Worm (Caenorhabditis elegans): ENCODE data around the gene F37C4.4.

DNA sequence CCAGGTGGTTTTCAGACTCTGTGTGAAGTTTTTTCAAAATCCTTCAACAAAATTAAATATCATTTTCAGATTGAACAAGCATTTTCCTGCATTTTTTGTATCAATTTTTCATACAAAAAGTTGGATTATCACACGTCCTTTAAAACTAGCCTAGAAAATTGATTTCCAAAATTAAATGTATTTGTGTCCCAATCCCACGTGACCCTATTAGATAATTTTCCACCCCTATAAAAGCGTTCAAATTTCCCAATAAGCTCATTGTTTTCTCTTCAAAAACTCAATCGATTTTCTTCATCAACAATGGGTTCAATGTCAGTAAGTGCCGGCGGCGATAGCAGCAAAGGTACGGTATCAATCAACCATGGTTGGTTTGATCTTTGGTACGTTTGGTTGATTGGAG, 47.4 kb downstream of the F37C4.4 start, which contains the start of gene F56D6.19:
- TF ChIP-seq daf-16 (GFP tag; optimal IDR thresholded peaks at IDR 0.05) (no peak), daf-16 (tag; optimal IDR thresholded peaks at IDR 0.05) (no peak), lsy-2 (tag; optimal IDR thresholded peaks at IDR 0.05) (no peak), dmd-6 (GFP tag; IDR thresholded peaks at IDR 0.05) (no peak)

All from whole organism, L4 larva.